Worm (Caenorhabditis elegans) whole organism, young adult: ENCODE measurements around the gene F19G12.1.

ENCODE experiments used
- B0019.2 ChIP-seq: fragments of 200-800 bp; sonication (Bioruptor generic); conservative IDR thresholded peaks from 2 replicates; pipeline ENCODE4 v1.3.6; 2022; ENCODE audit warnings: missing genetic modification reagents, missing genetic modification characterization, missing compliant biosample characterization
- B0261.1 ChIP-seq: sonication (generic microtip); optimal IDR thresholded peaks from 2 replicates; lab custom pipeline; 2016; ENCODE audit warnings: mild to moderate bottlenecking, missing genetic modification characterization, moderate library complexity, missing compliant biosample characterization
- D2030.7 ChIP-seq: fragments of 200-800 bp; sonication (Bioruptor generic); IDR thresholded peaks from 2 replicates; pipeline ENCODE4 v1.3.6; 2022; ENCODE audit warnings: missing genetic modification reagents, missing genetic modification characterization, missing compliant biosample characterization
- F37B4.10 ChIP-seq: fragments of 200-800 bp; sonication (Bioruptor generic); IDR thresholded peaks from 2 replicates; pipeline ENCODE4 v1.3.6; 2022; ENCODE audit warnings: missing genetic modification characterization, missing compliant biosample characterization
- F49E8.2 ChIP-seq: sonication (generic microtip); optimal IDR thresholded peaks from 3 replicates; lab custom pipeline; 2017; ENCODE audit warnings: missing genetic modification characterization, mild to moderate bottlenecking, missing compliant biosample characterization, antibody characterized with exemption, moderate library complexity; ENCODE audit not compliant: insufficient read depth
- F52B5.7 ChIP-seq: sonication (generic microtip); optimal IDR thresholded peaks from 2 replicates; lab custom pipeline; 2016; ENCODE audit warnings: mild to moderate bottlenecking, missing genetic modification characterization, missing compliant biosample characterization
- K11D2.4 ChIP-seq: fragments of 200-800 bp; sonication (Bioruptor generic); IDR thresholded peaks from 2 replicates; pipeline ENCODE4 v1.3.6; 2022; ENCODE audit warnings: missing genetic modification reagents, missing genetic modification characterization, missing compliant biosample characterization
- atf-7 ChIP-seq: sonication (generic microtip); optimal IDR thresholded peaks from 2 replicates; lab custom pipeline; 2017; ENCODE audit warnings: mild to moderate bottlenecking, missing genetic modification characterization, missing compliant biosample characterization
- athp-1 ChIP-seq: sonication (generic microtip); optimal IDR thresholded peaks from 2 replicates; lab custom pipeline; 2017; ENCODE audit warnings: mild to moderate bottlenecking, missing genetic modification characterization, missing compliant biosample characterization
- attf-3 ChIP-seq: fragments of 200-800 bp; sonication (Bioruptor generic); conservative IDR thresholded peaks from 2 replicates; pipeline ENCODE4 v1.3.6; 2022; ENCODE audit warnings: missing genetic modification reagents, missing genetic modification characterization, missing compliant biosample characterization
- attf-6 ChIP-seq: fragments of 200-800 bp; sonication (Bioruptor generic); IDR thresholded peaks from 2 replicates; pipeline ENCODE4 v1.3.6; 2022; ENCODE audit warnings: missing genetic modification reagents, missing genetic modification characterization, missing compliant biosample characterization
- cebp-1 ChIP-seq, 2 experiments: fragments of 200-800 bp in 1 of 2; sonication (Bioruptor generic) in 1 of 2; sonication (generic microtip) in 1 of 2; IDR thresholded peaks in 1 of 2; optimal IDR thresholded peaks in 1 of 2; 2 replicates each; pipeline versions ENCODE4 v1.3.6 to Lab custom; 2017 to 2022; ENCODE audit warnings: missing compliant biosample characterization in 2 of 2, missing genetic modification characterization in 2 of 2, mild to moderate bottlenecking in 1 of 2, missing genetic modification reagents in 1 of 2, moderate library complexity in 1 of 2
- ceh-100 ChIP-seq: fragments of 200-800 bp; sonication (Bioruptor generic); IDR thresholded peaks from 2 replicates; pipeline ENCODE4 v1.3.6; 2022; ENCODE audit warnings: missing genetic modification reagents, missing genetic modification characterization, missing compliant biosample characterization
- ceh-40 ChIP-seq: fragments of 200-800 bp; sonication (Bioruptor generic); IDR thresholded peaks from 2 replicates; pipeline ENCODE4 v1.3.6; 2022; ENCODE audit warnings: missing genetic modification characterization, missing compliant biosample characterization
- ceh-58 ChIP-seq: fragments of 200-800 bp; sonication (Bioruptor generic); IDR thresholded peaks from 2 replicates; pipeline ENCODE4 v1.3.6; 2022; ENCODE audit warnings: missing genetic modification characterization, missing compliant biosample characterization
- dox-1 ChIP-seq: fragments of 200-800 bp; sonication (Bioruptor generic); IDR thresholded peaks from 2 replicates; pipeline ENCODE4 v1.3.6; 2022; ENCODE audit warnings: missing genetic modification reagents, missing genetic modification characterization, missing compliant biosample characterization
- efl-1 ChIP-seq: fragments of 150-350 bp; optimal IDR thresholded peaks from 2 replicates; lab custom pipeline; 2014; ENCODE audit warnings: missing biosample characterization, missing genetic modification reagents, missing genetic modification characterization
- egrh-3 ChIP-seq: fragments of 200-800 bp; sonication (Bioruptor generic); IDR thresholded peaks from 2 replicates; pipeline ENCODE4 v1.3.6; 2022; ENCODE audit warnings: missing genetic modification reagents, missing genetic modification characterization, missing compliant biosample characterization
- ekl-4 ChIP-seq: fragments of 200-800 bp; sonication (Bioruptor generic); IDR thresholded peaks from 2 replicates; pipeline ENCODE4 v1.3.6; 2022; ENCODE audit warnings: missing genetic modification reagents, missing genetic modification characterization, missing compliant biosample characterization
- ets-4 ChIP-seq: fragments of 200-800 bp; sonication (Bioruptor generic); optimal IDR thresholded peaks from 2 replicates; lab custom pipeline; 2018; ENCODE audit warnings: mild to moderate bottlenecking, missing genetic modification characterization, missing compliant biosample characterization
- gei-17 ChIP-seq: fragments of 200-800 bp; sonication (Bioruptor generic); optimal IDR thresholded peaks from 2 replicates; lab custom pipeline; 2018; ENCODE audit warnings: mild to moderate bottlenecking, missing genetic modification characterization, missing compliant biosample characterization
- him-1 ChIP-seq: sonication (generic microtip); optimal IDR thresholded peaks from 2 replicates; lab custom pipeline; 2016; ENCODE audit warnings: missing genotype, missing genetic modification reagents, missing genetic modification characterization, missing compliant biosample characterization
- hmg-20 ChIP-seq: fragments of 200-800 bp; sonication (Bioruptor generic); IDR thresholded peaks from 2 replicates; pipeline ENCODE4 v1.3.6; 2022; ENCODE audit warnings: missing genetic modification reagents, missing genetic modification characterization, missing compliant biosample characterization
- lsy-27 ChIP-seq: sonication (generic microtip); optimal IDR thresholded peaks from 2 replicates; lab custom pipeline; 2017; ENCODE audit warnings: missing genetic modification characterization, mild to moderate bottlenecking, missing compliant biosample characterization, antibody characterized with exemption, missing genotype, borderline replicate concordance; ENCODE audit not compliant: insufficient read depth
- madf-10 ChIP-seq: sonication (generic microtip); optimal IDR thresholded peaks from 2 replicates; lab custom pipeline; 2016; ENCODE audit warnings: mild to moderate bottlenecking, missing genetic modification characterization, missing compliant biosample characterization
- madf-3 ChIP-seq: fragments of 200-800 bp; sonication (Bioruptor generic); IDR thresholded peaks from 2 replicates; pipeline ENCODE4 v1.3.6; 2022; ENCODE audit warnings: missing genetic modification reagents, missing genetic modification characterization, missing compliant biosample characterization
- madf-6 ChIP-seq: fragments of 200-800 bp; sonication (Bioruptor generic); IDR thresholded peaks from 2 replicates; pipeline ENCODE4 v1.3.6; 2022; ENCODE audit warnings: missing genetic modification reagents, missing genetic modification characterization, missing compliant biosample characterization
- madf-8 ChIP-seq: fragments of 200-800 bp; sonication (Bioruptor generic); conservative IDR thresholded peaks from 2 replicates; pipeline ENCODE4 v1.3.6; 2022; ENCODE audit warnings: missing genetic modification reagents, missing genetic modification characterization, missing compliant biosample characterization
- mcd-1 ChIP-seq: fragments of 200-800 bp; sonication (Bioruptor generic); IDR thresholded peaks from 2 replicates; pipeline ENCODE4 v1.3.6; 2022; ENCODE audit warnings: missing genetic modification reagents, missing genetic modification characterization, missing compliant biosample characterization
- mes-4 ChIP-seq: sonication (generic microtip); optimal IDR thresholded peaks from 2 replicates; lab custom pipeline; 2016; ENCODE audit warnings: missing genotype, missing genetic modification characterization, missing compliant biosample characterization
- nfyb-1 ChIP-seq: fragments of 200-800 bp; sonication (Bioruptor generic); IDR thresholded peaks from 2 replicates; pipeline ENCODE4 v1.3.6; 2022; ENCODE audit warnings: missing genetic modification reagents, missing genetic modification characterization, missing compliant biosample characterization
- nhr-179 ChIP-seq: sonication (generic microtip); optimal IDR thresholded peaks from 2 replicates; lab custom pipeline; 2016; ENCODE audit warnings: mild to moderate bottlenecking, missing genetic modification characterization, missing compliant biosample characterization
- pbrm-1 ChIP-seq: fragments of 200-800 bp; sonication (Bioruptor generic); IDR thresholded peaks from 2 replicates; pipeline ENCODE4 v1.3.6; 2022; ENCODE audit warnings: missing genetic modification reagents, missing genetic modification characterization, missing compliant biosample characterization
- rec-8 ChIP-seq, 2 experiments: sonication (generic microtip); optimal IDR thresholded peaks; 2 replicates each; lab custom pipeline; 2016; ENCODE audit warnings: mild to moderate bottlenecking in 2 of 2, missing genetic modification characterization in 2 of 2, missing genetic modification reagents in 2 of 2, missing genotype in 2 of 2, missing biosample characterization in 1 of 2, missing compliant biosample characterization in 1 of 2, moderate library complexity in 1 of 2
- snpc-1.1 ChIP-seq: sonication (generic microtip); optimal IDR thresholded peaks from 2 replicates; lab custom pipeline; 2017; ENCODE audit warnings: missing genetic modification characterization, mild to moderate bottlenecking, missing compliant biosample characterization, antibody characterized with exemption, moderate library complexity, missing genotype, missing genetic modification reagents; ENCODE audit not compliant: insufficient read depth
- snpc-1.3 ChIP-seq: sonication (generic microtip); optimal IDR thresholded peaks from 2 replicates; lab custom pipeline; 2017; ENCODE audit warnings: missing genetic modification characterization, mild to moderate bottlenecking, missing compliant biosample characterization, antibody characterized with exemption, moderate library complexity, missing genotype, missing genetic modification reagents; ENCODE audit not compliant: insufficient read depth
- snpc-3.4 ChIP-seq: sonication (generic microtip); optimal IDR thresholded peaks from 2 replicates; lab custom pipeline; 2017; ENCODE audit warnings: missing genetic modification characterization, mild to moderate bottlenecking, missing compliant biosample characterization, antibody characterized with exemption, moderate library complexity, missing genotype, missing genetic modification reagents
- snpc-4 ChIP-seq, 5 experiments: fragments of 150-350 bp in 1 of 5; sonication (generic microtip) in 4 of 5; optimal IDR thresholded peaks; 2 replicates each; lab custom pipeline; 2014 to 2018; ENCODE audit warnings: missing genetic modification characterization in 5 of 5, missing biosample characterization in 3 of 5, antibody characterized with exemption in 2 of 5, mild to moderate bottlenecking in 2 of 5, missing compliant biosample characterization in 2 of 5, missing genotype in 2 of 5, moderate library complexity in 2 of 5, missing genetic modification reagents in 1 of 5
- tlf-1 ChIP-seq: fragments of 200-800 bp; sonication (Bioruptor generic); optimal IDR thresholded peaks from 2 replicates; lab custom pipeline; 2018; ENCODE audit warnings: mild to moderate bottlenecking, missing genetic modification characterization, missing compliant biosample characterization
- zfh-2 ChIP-seq: fragments of 200-800 bp; sonication (Bioruptor generic); conservative IDR thresholded peaks from 2 replicates; pipeline ENCODE4 v1.3.6; 2022; ENCODE audit warnings: missing genetic modification reagents, missing genetic modification characterization, missing compliant biosample characterization
- ztf-18 ChIP-seq: sonication (generic microtip); optimal IDR thresholded peaks from 2 replicates; lab custom pipeline; 2016; ENCODE audit warnings: missing genotype, mild to moderate bottlenecking, missing genetic modification characterization, missing compliant biosample characterization
- ztf-22 ChIP-seq: fragments of 200-800 bp; sonication (Bioruptor generic); optimal IDR thresholded peaks from 2 replicates; lab custom pipeline; 2018; ENCODE audit warnings: mild to moderate bottlenecking, missing genetic modification characterization, moderate library complexity, missing compliant biosample characterization
- ztf-28 ChIP-seq: fragments of 200-800 bp; sonication (Bioruptor generic); IDR thresholded peaks from 2 replicates; pipeline ENCODE4 v1.3.6; 2022; ENCODE audit warnings: missing genetic modification reagents, missing genetic modification characterization, missing compliant biosample characterization

Gene F19G12.1

DNA sequence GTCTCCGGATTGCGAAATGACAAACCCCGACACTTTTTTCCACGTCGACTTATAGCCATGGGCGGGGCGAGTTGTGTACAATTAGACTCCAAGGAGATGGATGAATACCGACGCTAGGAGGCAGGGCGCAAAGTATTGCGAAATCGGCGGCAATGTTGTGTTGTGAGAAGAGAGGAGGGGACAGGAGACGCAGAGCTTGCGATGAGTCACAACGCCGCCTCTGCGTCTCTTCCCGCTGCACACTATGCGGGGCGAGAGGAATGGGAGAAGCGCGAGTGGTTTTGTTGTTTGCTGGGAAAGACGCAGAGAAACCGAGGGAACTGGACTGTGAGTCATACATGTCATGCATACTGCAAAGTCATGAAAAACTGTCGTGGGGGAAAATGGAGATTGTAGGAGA is 23.6 kb downstream of the F19G12.1 start (continued):
- no peak for TF ChIP-seq ceh-58 (GFP tag; lab: Robert Waterston, UW)
- no peak for TF ChIP-seq D2030.7 (GFP tag; lab: Robert Waterston, UW)
- no peak for TF ChIP-seq B0261.1 (tag; lab: Kevin White, UChicago)
- TF ChIP-seq snpc-1.3 (tag; lab: Kevin White, UChicago): no peak
- TF ChIP-seq snpc-3.4 (tag; lab: Kevin White, UChicago): no peak
- peak; percentile 57 for TF ChIP-seq tlf-1 (GFP tag; lab: Kevin White, UChicago)
- TF ChIP-seq madf-8: no peak
- TF ChIP-seq pbrm-1: peak; percentile 86
- no peak for TF ChIP-seq ceh-100 (GFP tag; lab: Robert Waterston, UW)
- peak; percentile 91 for TF ChIP-seq ets-4 (GFP tag; lab: Kevin White, UChicago)
- 0 out of 2 replicates have a peak, but pooled peaks have one; percentile 28 for TF ChIP-seq madf-6 (GFP tag; lab: Robert Waterston, UW)
- TF ChIP-seq zfh-2 (GFP tag; lab: Robert Waterston, UW): peak; percentile 100
- peak; percentile 91 for TF ChIP-seq nfyb-1 (GFP tag; lab: Robert Waterston, UW)

DNA sequence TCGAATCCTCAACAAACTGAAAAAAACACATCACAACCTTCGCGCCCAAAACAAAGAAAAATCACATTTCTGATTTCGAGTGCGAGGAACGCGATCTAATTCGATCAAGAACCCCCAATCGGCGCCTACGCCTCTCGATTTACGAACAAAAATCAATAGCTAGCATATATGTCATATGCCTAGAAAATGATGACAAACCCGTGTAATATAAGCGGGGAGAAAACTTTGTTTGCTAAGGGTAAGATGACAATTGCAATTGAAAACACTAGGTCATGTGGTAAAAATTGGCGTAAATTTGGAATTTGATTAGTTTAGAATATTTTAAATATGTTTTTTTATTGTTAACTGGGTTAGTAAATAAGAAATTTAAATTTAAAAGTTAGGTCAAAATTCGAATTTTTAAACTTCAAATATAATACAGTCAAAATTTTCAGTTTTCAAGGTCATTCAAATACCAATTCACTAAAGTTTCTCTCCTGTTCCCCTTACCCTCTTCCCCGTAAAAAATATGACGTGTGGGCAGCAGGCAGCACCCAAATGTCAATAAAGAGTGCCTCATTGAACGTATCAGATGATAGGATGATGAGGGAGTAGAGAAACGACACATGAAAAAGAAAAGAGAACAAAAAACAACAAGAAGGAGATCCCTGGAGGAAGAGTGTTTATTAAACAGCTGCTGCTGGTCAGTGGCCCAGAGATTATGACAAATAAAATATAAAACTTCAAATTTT is 25.7 kb downstream of the F19G12.1 start:
- TF ChIP-seq K11D2.4 (GFP tag; lab: Robert Waterston, UW) (no peak), ekl-4 (GFP tag; lab: Robert Waterston, UW) (no peak), ceh-58 (GFP tag; lab: Robert Waterston, UW) (no peak), efl-1 (GFP tag; lab: Kevin White, UChicago) (no peak), ztf-22 (GFP tag; lab: Kevin White, UChicago) (no peak), cebp-1 (GFP tag; IDR thresholded peaks at IDR 0.05; lab: Robert Waterston, UW) (0 out of 2 replicates have a peak, but pooled peaks have one; percentile 15), cebp-1 (tag; optimal IDR thresholded peaks at IDR 0.05; lab: Kevin White, UChicago) (no peak), nfyb-1 (GFP tag; lab: Robert Waterston, UW) (0 out of 2 replicates have a peak, but pooled peaks have one; percentile 24), snpc-4 (GFP tag; optimal IDR thresholded peaks at IDR 0.05; lab: Kevin White, UChicago) (no peak), snpc-4 (tag; optimal IDR thresholded peaks at IDR 0.05; lab: Kevin White, UChicago) (no peak), mcd-1 (no peak), rec-8 (tag; optimal IDR thresholded peaks at IDR 0.05; lab: Kevin White, UChicago) (no peak), madf-10 (peak; percentile 17), F49E8.2 (tag; lab: Kevin White, UChicago) (no peak), lsy-27 (tag; lab: Kevin White, UChicago) (no peak), atf-7 (peak; percentile 55), gei-17 (no peak), ceh-40 (GFP tag; lab: Robert Waterston, UW) (no peak), hmg-20 (GFP tag; lab: Robert Waterston, UW) (no peak), attf-3 (no peak), dox-1 (GFP tag; lab: Robert Waterston, UW) (no peak), F52B5.7 (tag; lab: Kevin White, UChicago) (no peak), F37B4.10 (GFP tag; lab: Robert Waterston, UW) (no peak), attf-6 (no peak), mes-4 (tag; lab: Kevin White, UChicago) (no peak), egrh-3 (GFP tag; lab: Robert Waterston, UW) (0 out of 2 replicates have a peak, but pooled peaks have one; percentile 13), B0019.2 (no peak), ztf-28 (no peak), him-1 (tag; lab: Kevin White, UChicago) (no peak), snpc-1.1 (tag; lab: Kevin White, UChicago) (no peak), nhr-179 (tag; lab: Kevin White, UChicago) (no peak), madf-3 (GFP tag; lab: Robert Waterston, UW) (no peak), ztf-18 (tag; lab: Kevin White, UChicago) (no peak), athp-1 (tag; lab: Kevin White, UChicago) (no peak)
